Worm (Caenorhabditis elegans) whole organism, L4 larva: ENCODE measurements around the gene D2045.7.

ENCODE experiments used
- F37D6.2 ChIP-seq: sonication (generic microtip); optimal IDR thresholded peaks from 2 replicates; lab custom pipeline; 2016; ENCODE audit warnings: mild to moderate bottlenecking, missing genetic modification characterization, missing compliant biosample characterization
- F49E8.2 ChIP-seq: sonication (generic microtip); optimal IDR thresholded peaks from 2 replicates; lab custom pipeline; 2016; ENCODE audit warnings: missing compliant biosample characterization, mild to moderate bottlenecking, missing genetic modification characterization, borderline replicate concordance
- R02D3.7 ChIP-seq: fragments of 150-350 bp; sonication (generic microtip); optimal IDR thresholded peaks from 3 replicates; lab custom pipeline; 2014; ENCODE audit warnings: missing biosample characterization, missing genetic modification characterization
- T26A8.4 ChIP-seq: fragments of 200-800 bp; sonication (Bioruptor generic); IDR thresholded peaks from 2 replicates; pipeline ENCODE4 v1.3.6; 2022; ENCODE audit warnings: missing genetic modification characterization, missing compliant biosample characterization
- Y5F2A.4 ChIP-seq: fragments of 200-800 bp; sonication (Bioruptor generic); optimal IDR thresholded peaks from 2 replicates; lab custom pipeline; 2018; ENCODE audit warnings: mild to moderate bottlenecking, missing genetic modification characterization, missing compliant biosample characterization
- ZK337.2 ChIP-seq: fragments of 200-800 bp; sonication (Bioruptor generic); IDR thresholded peaks from 2 replicates; pipeline ENCODE4 v1.3.6; 2022; ENCODE audit warnings: missing genetic modification reagents, missing genetic modification characterization, missing compliant biosample characterization
- aha-1 ChIP-seq: fragments of 150-350 bp; peaks from one replicate; lab custom pipeline; 2014; ENCODE audit warnings: missing biosample characterization, missing genetic modification characterization
- aly-2 ChIP-seq: sonication (generic microtip); optimal IDR thresholded peaks from 2 replicates; lab custom pipeline; 2018; ENCODE audit warnings: missing biosample characterization, missing genetic modification characterization
- arid-1 ChIP-seq: fragments of 200-800 bp; sonication (Bioruptor generic); conservative IDR thresholded peaks from 2 replicates; pipeline ENCODE4 v1.3.6; 2022; ENCODE audit warnings: missing genetic modification reagents, missing genetic modification characterization, missing compliant biosample characterization
- ceh-44 ChIP-seq: fragments of 200-800 bp; sonication (Bioruptor generic); IDR thresholded peaks from 2 replicates; pipeline ENCODE4 v1.3.6; 2022; ENCODE audit warnings: missing genetic modification reagents, missing genetic modification characterization, missing compliant biosample characterization
- ceh-82 ChIP-seq: sonication (generic microtip); optimal IDR thresholded peaks from 2 replicates; lab custom pipeline; 2017; ENCODE audit warnings: missing biosample characterization, missing genetic modification characterization
- daf-16 ChIP-seq, 3 experiments: sonication (generic microtip); optimal IDR thresholded peaks; 2 replicates each; lab custom pipeline; 2016 to 2017; ENCODE audit warnings: missing genetic modification characterization in 3 of 3, missing genetic modification reagents in 3 of 3, mild to moderate bottlenecking in 2 of 3, missing compliant biosample characterization in 2 of 3, missing biosample characterization in 1 of 3, moderate library complexity in 1 of 3
- dmd-6 ChIP-seq: fragments of 200-800 bp; sonication (Bioruptor generic); IDR thresholded peaks from 2 replicates; pipeline ENCODE4 v1.3.6; 2022; ENCODE audit warnings: missing genetic modification reagents, missing genetic modification characterization, missing compliant biosample characterization
- dmd-8 ChIP-seq: fragments of 200-800 bp; sonication (Bioruptor generic); IDR thresholded peaks from 2 replicates; pipeline ENCODE4 v1.3.6; 2022; ENCODE audit warnings: missing genetic modification characterization, missing compliant biosample characterization
- dpl-1 ChIP-seq: fragments of 150-350 bp; optimal IDR thresholded peaks from 2 replicates; lab custom pipeline; 2014; ENCODE audit warnings: missing biosample characterization, missing genetic modification reagents, missing genetic modification characterization
- duxl-1 ChIP-seq: sonication (generic microtip); optimal IDR thresholded peaks from 2 replicates; lab custom pipeline; 2016; ENCODE audit warnings: mild to moderate bottlenecking, missing genetic modification characterization, moderate library complexity, missing compliant biosample characterization; ENCODE audit not compliant: poor library complexity
- egl-27 ChIP-seq: sonication (generic microtip); optimal IDR thresholded peaks from 3 replicates; lab custom pipeline; 2017; ENCODE audit warnings: missing biosample characterization, missing genetic modification reagents, missing genetic modification characterization
- fkh-10 ChIP-seq: fragments of 150-350 bp; optimal IDR thresholded peaks from 2 replicates; lab custom pipeline; 2014; ENCODE audit warnings: missing biosample characterization, missing genetic modification reagents, missing genetic modification characterization
- fos-1 ChIP-seq: fragments of 150-350 bp; optimal IDR thresholded peaks from 2 replicates; lab custom pipeline; 2014; ENCODE audit warnings: missing biosample characterization, missing genetic modification characterization
- gei-8 ChIP-seq: fragments of 200-800 bp; sonication (Bioruptor generic); optimal IDR thresholded peaks from 2 replicates; lab custom pipeline; 2018; ENCODE audit warnings: mild to moderate bottlenecking, missing genetic modification characterization, missing compliant biosample characterization
- hif-1 ChIP-seq, 2 experiments: sonication (generic microtip); optimal IDR thresholded peaks; 2 replicates each; lab custom pipeline; 2016 to 2017; ENCODE audit warnings: missing compliant biosample characterization in 2 of 2, missing genetic modification characterization in 2 of 2, missing genetic modification reagents in 2 of 2, missing genotype in 2 of 2, mild to moderate bottlenecking in 1 of 2
- hlh-11 ChIP-seq: fragments of 200-800 bp; sonication (Bioruptor generic); optimal IDR thresholded peaks from 2 replicates; lab custom pipeline; 2018; ENCODE audit warnings: mild to moderate bottlenecking, missing genetic modification characterization, missing compliant biosample characterization
- hmg-1.1 ChIP-seq: fragments of 200-800 bp; sonication (Bioruptor generic); IDR thresholded peaks from 2 replicates; pipeline ENCODE4 v1.3.6; 2022; ENCODE audit warnings: missing genetic modification reagents, missing genetic modification characterization, missing compliant biosample characterization
- jun-1 ChIP-seq: fragments of 150-350 bp; optimal IDR thresholded peaks from 2 replicates; lab custom pipeline; 2014; ENCODE audit warnings: missing biosample characterization, missing genetic modification reagents, missing genetic modification characterization
- lin-15B ChIP-seq: fragments of 150-350 bp; sonication (generic microtip); optimal IDR thresholded peaks from 3 replicates; lab custom pipeline; 2014; ENCODE audit warnings: missing biosample characterization, missing genetic modification characterization
- lin-38 ChIP-seq: fragments of 200-800 bp; sonication (Bioruptor generic); IDR thresholded peaks from 2 replicates; pipeline ENCODE4 v1.3.6; 2022; ENCODE audit warnings: missing genetic modification reagents, missing genetic modification characterization, missing compliant biosample characterization
- lir-3 ChIP-seq: sonication (generic microtip); optimal IDR thresholded peaks from 2 replicates; lab custom pipeline; 2016; ENCODE audit warnings: mild to moderate bottlenecking, missing genetic modification characterization, missing compliant biosample characterization
- lsy-2 ChIP-seq, 2 experiments: fragments of 150-350 bp in 1 of 2; sonication (generic microtip) in 1 of 2; optimal IDR thresholded peaks; 2 replicates each; lab custom pipeline; 2014 to 2017; ENCODE audit warnings: missing biosample characterization in 2 of 2, missing genetic modification characterization in 2 of 2
- madf-9 ChIP-seq: fragments of 200-800 bp; sonication (Bioruptor generic); conservative IDR thresholded peaks from 2 replicates; pipeline ENCODE4 v1.3.6; 2022; ENCODE audit warnings: missing genetic modification reagents, missing genetic modification characterization, missing compliant biosample characterization
- mdl-1 ChIP-seq, 2 experiments: fragments of 150-350 bp in 1 of 2; sonication (generic microtip) in 1 of 2; optimal IDR thresholded peaks; 2 replicates each; lab custom pipeline; 2014 to 2017; ENCODE audit warnings: missing biosample characterization in 2 of 2, missing genetic modification characterization in 2 of 2
- mdt-29 ChIP-seq: fragments of 200-800 bp; sonication (Bioruptor generic); IDR thresholded peaks from 2 replicates; pipeline ENCODE4 v1.3.6; 2022; ENCODE audit warnings: missing genetic modification reagents, missing genetic modification characterization, missing compliant biosample characterization
- mep-1 ChIP-seq: fragments of 150-350 bp; sonication (generic microtip); optimal IDR thresholded peaks from 3 replicates; lab custom pipeline; 2014; ENCODE audit warnings: missing biosample characterization, missing genetic modification characterization
- mes-2 ChIP-seq: sonication (generic microtip); optimal IDR thresholded peaks from 2 replicates; lab custom pipeline; 2016; ENCODE audit warnings: missing genotype, mild to moderate bottlenecking, missing genetic modification characterization, missing compliant biosample characterization; ENCODE audit not compliant: poor library complexity, severe bottlenecking
- mxl-3 ChIP-seq: fragments of 200-800 bp; sonication (Bioruptor generic); optimal IDR thresholded peaks from 2 replicates; lab custom pipeline; 2018; ENCODE audit warnings: mild to moderate bottlenecking, missing genetic modification characterization, missing compliant biosample characterization
- nhr-10 ChIP-seq: fragments of 150-350 bp; optimal IDR thresholded peaks from 2 replicates; lab custom pipeline; 2014; ENCODE audit warnings: missing biosample characterization, missing genetic modification characterization
- nhr-11 ChIP-seq: fragments of 150-350 bp; optimal IDR thresholded peaks from 2 replicates; lab custom pipeline; 2014; ENCODE audit warnings: missing biosample characterization, missing genetic modification characterization
- nhr-48 ChIP-seq: sonication (generic microtip); optimal IDR thresholded peaks from 2 replicates; lab custom pipeline; 2016; ENCODE audit warnings: mild to moderate bottlenecking, missing genetic modification characterization, missing compliant biosample characterization
- nhr-6 ChIP-seq: fragments of 150-350 bp; optimal IDR thresholded peaks from 2 replicates; lab custom pipeline; 2014; ENCODE audit warnings: missing biosample characterization, missing genetic modification characterization
- pha-4 ChIP-seq, 2 experiments: fragments of 150-350 bp in 1 of 2; fragments of 200-800 bp in 1 of 2; sonication (Bioruptor generic) in 1 of 2; IDR thresholded peaks in 1 of 2; optimal IDR thresholded peaks in 1 of 2; 2 replicates each; pipeline versions ENCODE4 v1.3.6 to Lab custom; 2014 to 2022; ENCODE audit warnings: missing genetic modification characterization in 2 of 2, missing genetic modification reagents in 2 of 2, missing biosample characterization in 1 of 2, missing compliant biosample characterization in 1 of 2
- php-3 ChIP-seq: fragments of 200-800 bp; sonication (Bioruptor generic); IDR thresholded peaks from 2 replicates; pipeline ENCODE4 v1.3.6; 2022; ENCODE audit warnings: missing genetic modification reagents, missing genetic modification characterization, missing compliant biosample characterization
- rbr-2 ChIP-seq: sonication (generic microtip); optimal IDR thresholded peaks from 2 replicates; lab custom pipeline; 2016; ENCODE audit warnings: missing genotype, missing genetic modification characterization, missing compliant biosample characterization
- sdz-12 ChIP-seq: fragments of 200-800 bp; sonication (Bioruptor generic); optimal IDR thresholded peaks from 2 replicates; lab custom pipeline; 2018; ENCODE audit warnings: mild to moderate bottlenecking, missing genetic modification characterization, missing compliant biosample characterization
- set-16 ChIP-seq: fragments of 200-800 bp; sonication (Bioruptor generic); IDR thresholded peaks from 2 replicates; pipeline ENCODE4 v1.3.6; 2022; ENCODE audit warnings: missing genetic modification reagents, missing genetic modification characterization, missing compliant biosample characterization
- snpc-1.2 ChIP-seq: fragments of 200-800 bp; sonication (Bioruptor generic); IDR thresholded peaks from 2 replicates; pipeline ENCODE4 v1.3.6; 2022; ENCODE audit warnings: missing genetic modification reagents, missing genetic modification characterization, missing compliant biosample characterization
- unc-130 ChIP-seq: sonication (generic microtip); optimal IDR thresholded peaks from 2 replicates; lab custom pipeline; 2016; ENCODE audit warnings: missing genetic modification reagents, missing genetic modification characterization, missing compliant biosample characterization
- zfp-2 ChIP-seq: sonication (generic microtip); optimal IDR thresholded peaks from 2 replicates; lab custom pipeline; 2016; ENCODE audit warnings: mild to moderate bottlenecking, missing genetic modification characterization, missing compliant biosample characterization
- zip-11 ChIP-seq: fragments of 200-800 bp; sonication (Bioruptor generic); IDR thresholded peaks from 2 replicates; pipeline ENCODE4 v1.3.6; 2022; ENCODE audit warnings: missing genetic modification characterization, missing compliant biosample characterization
- ztf-7 ChIP-seq: fragments of 150-350 bp; optimal IDR thresholded peaks from 2 replicates; lab custom pipeline; 2014; ENCODE audit warnings: missing biosample characterization, missing genetic modification characterization

D2045.7 gene

ce11 chrIII:10460427-10461163 is 18.7 kb upstream of the D2045.7 start, which contains the start of gene ecps-1:
TSS of gene ecps-1 (minus strand) at chrIII:10460551.
- TF ChIP-seq mep-1 (tag; lab: Kevin White, UChicago): peak; percentile 94
- no peak for TF ChIP-seq daf-16 (GFP tag; optimal IDR thresholded peaks at IDR 0.05; lab: Kevin White, UChicago)
- TF ChIP-seq daf-16 (tag; optimal IDR thresholded peaks at IDR 0.05; lab: Kevin White, UChicago): peak; percentile 53
- peak; percentile 99 for TF ChIP-seq lin-38 (GFP tag; lab: Robert Waterston, UW)
- peak; percentile 79 for TF ChIP-seq dmd-6 (GFP tag; lab: Robert Waterston, UW)
- peak; percentile 94 for TF ChIP-seq unc-130 (GFP tag; lab: Kevin White, UChicago)
- TF ChIP-seq mxl-3: peak; percentile 74
- no peak for TF ChIP-seq Y5F2A.4 (GFP tag; lab: Kevin White, UChicago)
- no peak for TF ChIP-seq nhr-48 (tag; lab: Kevin White, UChicago)
- TF ChIP-seq set-16 (GFP tag; lab: Robert Waterston, UW): no peak
- no peak for TF ChIP-seq zfp-2 (tag; lab: Kevin White, UChicago)
- TF ChIP-seq mes-2 (tag; lab: Kevin White, UChicago): peak; percentile 98
- 0 out of 2 replicates have a peak, but pooled peaks have one; percentile 74 for TF ChIP-seq pha-4 (GFP tag; IDR thresholded peaks at IDR 0.05; lab: Robert Waterston, UW)
- peak; percentile 79 for TF ChIP-seq pha-4 (tag; optimal IDR thresholded peaks at IDR 0.05; lab: Kevin White, UChicago)
- TF ChIP-seq sdz-12 (GFP tag; lab: Kevin White, UChicago): no peak
- no peak for TF ChIP-seq dmd-8 (GFP tag; lab: Robert Waterston, UW)
- peak; percentile 80 for TF ChIP-seq duxl-1
- TF ChIP-seq nhr-11 (tag; lab: Kevin White, UChicago): peak; percentile 61
- TF ChIP-seq aly-2 (tag; lab: Kevin White, UChicago): no peak
- no peak for TF ChIP-seq egl-27 (tag; lab: Kevin White, UChicago)
- TF ChIP-seq ztf-7 (tag; lab: Kevin White, UChicago): peak; percentile 43
- TF ChIP-seq aha-1: peak; percentile 94
- no peak for TF ChIP-seq zip-11 (GFP tag; lab: Robert Waterston, UW)
- peak; percentile 88 for TF ChIP-seq lin-15B
- TF ChIP-seq fkh-10: peak; percentile 26
- TF ChIP-seq nhr-10 (tag; lab: Kevin White, UChicago): peak; percentile 42
- peak; percentile 21 for TF ChIP-seq lir-3
- no peak for TF ChIP-seq gei-8 (GFP tag; lab: Kevin White, UChicago)
- TF ChIP-seq hlh-11: peak; percentile 70
- TF ChIP-seq rbr-2 (tag; lab: Kevin White, UChicago): peak; percentile 60
- TF ChIP-seq hmg-1.1 (GFP tag; lab: Robert Waterston, UW): peak; percentile 75
- peak; percentile 12 for TF ChIP-seq fos-1 (tag; lab: Kevin White, UChicago)
- peak; percentile 56 for TF ChIP-seq jun-1
- peak; percentile 67 for TF ChIP-seq F49E8.2 (tag; lab: Kevin White, UChicago)
- peak; percentile 55 to 94 for TF ChIP-seq lsy-2 (tag; optimal IDR thresholded peaks at IDR 0.05; lab: Kevin White, UChicago)
- TF ChIP-seq snpc-1.2 (GFP tag; lab: Robert Waterston, UW): 0 out of 2 replicates have a peak, but pooled peaks have one; percentile 38
- TF ChIP-seq ZK337.2 (GFP tag; lab: Robert Waterston, UW): peak; percentile 77
- TF ChIP-seq hif-1 (tag; optimal IDR thresholded peaks at IDR 0.05; lab: Kevin White, UChicago): peak in 1 of 2 experiments; percentile 92
- TF ChIP-seq mdl-1 (tag; optimal IDR thresholded peaks at IDR 0.05; lab: Kevin White, UChicago): peak; percentile 61 to 75
- TF ChIP-seq arid-1 (GFP tag; lab: Robert Waterston, UW): peak; percentile 86
- peak; percentile 24 for TF ChIP-seq F37D6.2
- no peak for TF ChIP-seq ceh-82
- no peak for TF ChIP-seq R02D3.7 (tag; lab: Kevin White, UChicago)
- peak; percentile 79 for TF ChIP-seq nhr-6
- TF ChIP-seq ceh-44 (GFP tag; lab: Robert Waterston, UW): peak; percentile 80; the same call in 1 of the 2 replicates
- TF ChIP-seq T26A8.4 (GFP tag; lab: Robert Waterston, UW): peak; percentile 60
- 0 out of 2 replicates have a peak, but pooled peaks have one; percentile 32 for TF ChIP-seq php-3 (GFP tag; lab: Robert Waterston, UW)
- peak; percentile 85 for TF ChIP-seq madf-9 (GFP tag; lab: Robert Waterston, UW)
- peak; percentile 81 for TF ChIP-seq dpl-1 (GFP tag; lab: Kevin White, UChicago)
- TF ChIP-seq mdt-29: peak; percentile 64
